Fruit fly (Drosophila melanogaster): ENCODE measurements around the gene CG15531.

- no peak for TF ChIP-seq CG1620 (GFP tag; optimal IDR thresholded peaks at IDR 0.05)
- no peak for TF ChIP-seq bab1 (GFP tag; optimal IDR thresholded peaks at IDR 0.05)
- TF ChIP-seq Crg-1 (GFP tag; optimal IDR thresholded peaks at IDR 0.05) = no peak
- TF ChIP-seq CG7045 (GFP tag; optimal IDR thresholded peaks at IDR 0.05) = no peak
- TF ChIP-seq cic (GFP tag; optimal IDR thresholded peaks at IDR 0.05) = no peak
- no peak for TF ChIP-seq Mnt (GFP tag; optimal IDR thresholded peaks at IDR 0.05)
- no peak for TF ChIP-seq CG7101 (tag; optimal IDR thresholded peaks at IDR 0.05)
- TF ChIP-seq CG33017 (tag; optimal IDR thresholded peaks at IDR 0.05) = no peak
- no peak for TF ChIP-seq toe (GFP tag; optimal IDR thresholded peaks at IDR 0.05)
- TF ChIP-seq kay (GFP tag; ENCODE audit: borderline replicate concordance) = no peak
- TF ChIP-seq Clk (GFP tag; optimal IDR thresholded peaks at IDR 0.05) = no peak
- TF ChIP-seq ovo (GFP tag; optimal IDR thresholded peaks at IDR 0.05) = no peak
- no peak for TF ChIP-seq pad (GFP tag; optimal IDR thresholded peaks at IDR 0.05)
Measured at dm6 chr3R:30179934-30180333, 16.1 kb downstream of the CG15531 start, which contains the start of gene Bet5.

Measured in whole organism, adult.